Worm (Caenorhabditis elegans) whole organism, L4/young adult: ENCODE data around the gene F09A5.2.

Source experiments
- W03F9.2 ChIP-seq: fragments of 150-350 bp; optimal IDR thresholded peaks from 2 replicates; lab custom pipeline; 2014; ENCODE audit warnings: missing biosample characterization, missing genetic modification characterization
- dao-5 ChIP-seq: sonication (generic microtip); optimal IDR thresholded peaks from 2 replicates; lab custom pipeline; 2016; ENCODE audit warnings: missing genotype, missing genetic modification characterization, moderate library complexity, missing compliant biosample characterization
- him-1 ChIP-seq: sonication (generic microtip); optimal IDR thresholded peaks from 2 replicates; lab custom pipeline; 2016; ENCODE audit warnings: missing genotype, missing genetic modification reagents, missing genetic modification characterization, missing compliant biosample characterization

The F09A5.2 gene

DNA sequence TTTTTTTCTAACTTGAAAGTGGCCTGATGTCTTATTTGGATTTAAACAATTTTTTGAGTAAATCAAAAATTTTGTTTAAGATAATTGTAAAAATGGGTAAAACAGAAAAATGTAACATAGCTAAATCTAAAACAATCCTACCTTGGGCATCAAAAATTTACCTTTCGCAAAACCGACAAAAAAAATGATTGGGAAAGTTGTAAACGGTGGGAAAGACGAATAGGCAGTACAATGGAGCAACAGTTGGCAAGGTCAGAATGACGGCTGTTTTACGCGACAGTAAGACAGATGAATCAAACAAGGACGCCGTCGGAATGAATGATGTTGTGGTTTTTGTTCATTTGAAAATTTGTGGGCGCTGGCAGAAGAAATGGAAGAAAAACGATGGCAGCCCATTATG lies 39.5 kb downstream of the F09A5.2 start:
- TF ChIP-seq W03F9.2 (tag; lab: Kevin White, UChicago): no peak
- no peak for TF ChIP-seq dao-5

DNA sequence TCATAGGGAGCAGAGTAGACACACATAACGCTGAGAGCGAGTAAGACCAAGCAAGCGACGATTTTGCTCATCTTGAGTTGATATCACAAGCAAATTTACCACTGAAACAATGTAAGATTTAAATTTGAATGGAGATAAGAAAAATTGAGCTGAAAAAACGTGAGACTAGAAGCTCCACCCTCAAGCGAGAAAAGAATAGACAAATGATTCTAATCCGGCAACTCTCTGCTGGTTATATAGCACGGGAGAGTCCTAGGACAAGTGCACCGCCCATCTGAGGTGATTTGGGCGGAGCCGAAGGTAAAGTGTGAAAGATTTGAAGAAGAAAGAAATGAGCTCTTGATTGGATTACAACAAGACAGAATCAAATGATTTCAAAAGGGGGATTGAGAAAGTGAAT lies 43.4 kb downstream of the F09A5.2 start, which contains the start of gene nlp-3:
Gene nlp-3 (minus strand): TSS at position 101 of the 400 bp plus-strand sequence.
- TF ChIP-seq him-1 (tag; lab: Kevin White, UChicago) (no peak), dao-5 (no peak), W03F9.2 (tag; lab: Kevin White, UChicago) (no peak)

DNA sequence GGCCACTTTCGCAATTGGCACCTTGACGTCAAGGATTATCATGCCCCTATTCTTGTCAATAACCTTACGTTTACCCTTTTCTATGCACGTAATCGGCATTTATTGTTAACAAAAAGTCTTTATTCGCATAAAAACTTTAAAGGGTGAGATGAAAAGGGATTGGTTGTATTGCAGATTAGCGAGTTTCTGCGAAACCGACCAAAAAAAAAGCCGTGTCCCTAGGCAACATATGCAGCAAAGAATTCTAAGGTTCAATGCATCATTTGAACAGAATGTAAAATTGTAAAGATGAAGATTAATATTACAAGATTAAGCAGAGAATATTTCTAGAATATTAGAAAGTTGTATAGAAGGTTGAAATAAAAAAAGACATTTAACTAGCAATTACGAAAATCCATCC lies 47.1 kb downstream of the F09A5.2 start:
- TF ChIP-seq W03F9.2 (tag; lab: Kevin White, UChicago) (no peak), him-1 (tag; lab: Kevin White, UChicago) (no peak), dao-5 (no peak)
